Worm (Caenorhabditis elegans): Measurements from ENCODE around the gene unc-18.

Gene unc-18

ce11 chrX:7727601-7728000, 44.9 kb downstream of the unc-18 start, which contains the start of gene vit-1:
Gene vit-1, plus strand, starts transcription at chrX:7727889.
- peak; percentile 85 for TF ChIP-seq dmd-6 (GFP tag; IDR thresholded peaks at IDR 0.05)
- TF ChIP-seq zip-11 (GFP tag; IDR thresholded peaks at IDR 0.05), result no peak
- TF ChIP-seq nhr-48 (tag; optimal IDR thresholded peaks at IDR 0.05), result peak; percentile 1
- peak; percentile 67; the same call in 1 of the 2 replicates for TF ChIP-seq tra-1 (GFP tag; IDR thresholded peaks at IDR 0.05)
- TF ChIP-seq lim-7 (GFP tag; IDR thresholded peaks at IDR 0.05), result no peak
- no peak for TF ChIP-seq snpc-4 (tag; optimal IDR thresholded peaks at IDR 0.05)
- no peak for TF ChIP-seq lir-3 (tag; optimal IDR thresholded peaks at IDR 0.05)
- no peak for TF ChIP-seq mep-1 (tag; optimal IDR thresholded peaks at IDR 0.05)
- TF ChIP-seq ceh-62 (tag; optimal IDR thresholded peaks at IDR 0.05), result no peak
- no peak for TF ChIP-seq rbr-2 (tag; optimal IDR thresholded peaks at IDR 0.05)
- no peak for TF ChIP-seq snpc-1.2 (GFP tag; IDR thresholded peaks at IDR 0.05)

ce11 chrX:7733571-7733970, 50.9 kb downstream of the unc-18 start:
- no peak for TF ChIP-seq ceh-32 (tag; optimal IDR thresholded peaks at IDR 0.05; ENCODE audit: poor library complexity)
- 0 out of 2 replicates have a peak, but pooled peaks have one; percentile 51 for TF ChIP-seq zfp-3 (GFP tag; conservative IDR thresholded peaks at IDR 0.05)
